Fruit fly (Drosophila melanogaster) ovary, adult (tissue): ENCODE results near the gene RpLP0.
A peak's percentile ranks its signal among the peaks of the same experiment; 100 is the strongest.

Experiments
- CG17801 ChIP-seq: fragments of 200-800 bp; optimal IDR thresholded peaks from 2 replicates; lab custom pipeline; 2019; ENCODE audit warnings: missing biosample characterization, mild to moderate bottlenecking, missing genetic modification characterization, moderate library complexity; ENCODE audit not compliant: partially characterized antibody

The RpLP0 gene

dm6 chr3L:22075706-22076398, at the start of gene RpLP0, which contains the start of gene CG7130:
TSS of gene RpLP0 (plus strand) at chr3L:22075867.
TSS of gene CG7130 (minus strand) at chr3L:22075756.
- TF ChIP-seq CG17801 (GFP tag; lab: Kevin White, UChicago) = peak; percentile 90

dm6 chr3L:22028225-22028624, 47.4 kb upstream of the RpLP0 start, which contains the start of gene CG7140:
TSS of gene CG7140 (minus strand) at chr3L:22028325.
- TF ChIP-seq CG17801 (GFP tag; lab: Kevin White, UChicago) = no peak

dm6 chr3L:22029670-22030069, 46.0 kb upstream of the RpLP0 start, which contains the start of gene CG43392:
TSS of gene CG43392 (minus strand) at chr3L:22029770.
- TF ChIP-seq CG17801 (GFP tag; lab: Kevin White, UChicago) = no peak

- no peak for TF ChIP-seq CG17801 (GFP tag; lab: Kevin White, UChicago)
Measured at dm6 chr3L:22034717-22035116, 41.0 kb upstream of the RpLP0 start, which contains the start of gene Oct-TyrR. TSS of gene Oct-TyrR (plus strand) at chr3L:22035003.

dm6 chr3L:22051152-22051551, 24.5 kb upstream of the RpLP0 start:
- TF ChIP-seq CG17801 (GFP tag; lab: Kevin White, UChicago) = no peak

- TF ChIP-seq CG17801 (GFP tag; lab: Kevin White, UChicago) = peak; percentile 7
Measured at dm6 chr3L:22053343-22053742, 22.3 kb upstream of the RpLP0 start.

- TF ChIP-seq CG17801 (GFP tag; lab: Kevin White, UChicago) = no peak
Measured at dm6 chr3L:22063833-22064232, 11.8 kb upstream of the RpLP0 start.

- TF ChIP-seq CG17801 (GFP tag; lab: Kevin White, UChicago) = no peak
Measured at dm6 chr3L:22065694-22066093, 10.0 kb upstream of the RpLP0 start, which contains the start of gene CG14561. TSS of gene CG14561 (plus strand) at chr3L:22065907.

dm6 chr3L:22070506-22070905, 5.2 kb upstream of the RpLP0 start:
- no peak for TF ChIP-seq CG17801 (GFP tag; lab: Kevin White, UChicago)

- TF ChIP-seq CG17801 (GFP tag; lab: Kevin White, UChicago) = peak; percentile 12
Measured at dm6 chr3L:22071687-22072394, 3.8 kb upstream of the RpLP0 start, which contains the start of gene CG7139. TSS of gene CG7139 (minus strand) at chr3L:22071848.

dm6 chr3L:22072824-22073223, 2.8 kb upstream of the RpLP0 start:
- no peak for TF ChIP-seq CG17801 (GFP tag; lab: Kevin White, UChicago)

- peak; percentile 13 for TF ChIP-seq CG17801 (GFP tag; lab: Kevin White, UChicago)
Measured at dm6 chr3L:22074347-22074971, 1.2 kb upstream of the RpLP0 start, which contains the start of gene CG7133. TSS of gene CG7133 (minus strand) at chr3L:22074523.

dm6 chr3L:22078063-22078462, 2.4 kb downstream of the RpLP0 start:
- peak; percentile 36 for TF ChIP-seq CG17801 (GFP tag; lab: Kevin White, UChicago)

- no peak for TF ChIP-seq CG17801 (GFP tag; lab: Kevin White, UChicago)
Measured at dm6 chr3L:22080022-22080421, 4.4 kb downstream of the RpLP0 start, which contains the start of gene Sfp79B. TSS of gene Sfp79B (plus strand) at chr3L:22080322.

- TF ChIP-seq CG17801 (GFP tag; lab: Kevin White, UChicago) = no peak
Measured at dm6 chr3L:22082420-22082819, 6.8 kb downstream of the RpLP0 start, which contains the start of gene msopa. TSS of gene msopa (plus strand) at chr3L:22082720.
